Worm (Caenorhabditis elegans) whole organism, young adult: Measurements from ENCODE around the gene nhr-210.
A peak's percentile ranks its signal among the peaks of the same experiment; 100 is the strongest.

Source experiments
- B0019.2 ChIP-seq: fragments of 200-800 bp; sonication (Bioruptor generic); conservative IDR thresholded peaks from 2 replicates; pipeline ENCODE4 v1.3.6; 2022; ENCODE audit warnings: missing genetic modification reagents, missing genetic modification characterization, missing compliant biosample characterization
- C17E4.6 ChIP-seq: fragments of 200-800 bp; sonication (Bioruptor generic); IDR thresholded peaks from 2 replicates; pipeline ENCODE4 v1.3.6; 2022; ENCODE audit warnings: missing genetic modification reagents, missing genetic modification characterization, missing compliant biosample characterization
- F39B2.1 ChIP-seq: fragments of 200-800 bp; sonication (Bioruptor generic); IDR thresholded peaks from 2 replicates; pipeline ENCODE4 v1.3.6; 2022; ENCODE audit warnings: missing genetic modification reagents, missing genetic modification characterization, missing compliant biosample characterization
- F49E8.2 ChIP-seq: sonication (generic microtip); optimal IDR thresholded peaks from 3 replicates; lab custom pipeline; 2017; ENCODE audit warnings: missing genetic modification characterization, mild to moderate bottlenecking, missing compliant biosample characterization, antibody characterized with exemption, moderate library complexity; ENCODE audit not compliant: insufficient read depth
- F55B11.4 ChIP-seq: sonication (generic microtip); optimal IDR thresholded peaks from 2 replicates; lab custom pipeline; 2016; ENCODE audit warnings: missing compliant biosample characterization, missing genetic modification characterization, borderline replicate concordance; ENCODE audit not compliant: insufficient read depth
- K12H6.12 ChIP-seq: fragments of 200-800 bp; sonication (Bioruptor generic); optimal IDR thresholded peaks from 2 replicates; lab custom pipeline; 2018; ENCODE audit warnings: mild to moderate bottlenecking, missing genetic modification characterization, missing compliant biosample characterization
- Y53F4B.3 ChIP-seq: fragments of 200-800 bp; sonication (Bioruptor generic); IDR thresholded peaks from 2 replicates; pipeline ENCODE4 v1.3.6; 2022; ENCODE audit warnings: missing genetic modification reagents, missing genetic modification characterization, missing compliant biosample characterization
- akir-1 ChIP-seq: fragments of 200-800 bp; sonication (Bioruptor generic); optimal IDR thresholded peaks from 2 replicates; lab custom pipeline; 2018; ENCODE audit warnings: mild to moderate bottlenecking, missing genetic modification characterization, moderate library complexity, missing compliant biosample characterization
- ama-1 ChIP-seq, 3 experiments: fragments of 150-350 bp in 1 of 3; sonication (generic microtip) in 2 of 3; optimal IDR thresholded peaks; 2 replicates each; lab custom pipeline; 2014 to 2018; ENCODE audit warnings: missing biosample characterization in 2 of 3, missing genetic modification characterization in 2 of 3, missing genetic modification reagents in 2 of 3
- attf-3 ChIP-seq: fragments of 200-800 bp; sonication (Bioruptor generic); conservative IDR thresholded peaks from 2 replicates; pipeline ENCODE4 v1.3.6; 2022; ENCODE audit warnings: missing genetic modification reagents, missing genetic modification characterization, missing compliant biosample characterization
- attf-5 ChIP-seq: fragments of 200-800 bp; sonication (Bioruptor generic); optimal IDR thresholded peaks from 2 replicates; lab custom pipeline; 2018; ENCODE audit warnings: mild to moderate bottlenecking, missing genetic modification characterization, missing compliant biosample characterization
- cebp-1 ChIP-seq, 2 experiments: fragments of 200-800 bp in 1 of 2; sonication (Bioruptor generic) in 1 of 2; sonication (generic microtip) in 1 of 2; IDR thresholded peaks in 1 of 2; optimal IDR thresholded peaks in 1 of 2; 2 replicates each; pipeline versions ENCODE4 v1.3.6 to Lab custom; 2017 to 2022; ENCODE audit warnings: missing compliant biosample characterization in 2 of 2, missing genetic modification characterization in 2 of 2, mild to moderate bottlenecking in 1 of 2, missing genetic modification reagents in 1 of 2, moderate library complexity in 1 of 2
- cebp-2 ChIP-seq: fragments of 200-800 bp; sonication (Bioruptor generic); IDR thresholded peaks from 2 replicates; pipeline ENCODE4 v1.3.6; 2022; ENCODE audit warnings: missing genetic modification characterization, missing compliant biosample characterization
- ceh-100 ChIP-seq: fragments of 200-800 bp; sonication (Bioruptor generic); IDR thresholded peaks from 2 replicates; pipeline ENCODE4 v1.3.6; 2022; ENCODE audit warnings: missing genetic modification reagents, missing genetic modification characterization, missing compliant biosample characterization
- ceh-27 ChIP-seq: fragments of 200-800 bp; sonication (Bioruptor generic); optimal IDR thresholded peaks from 2 replicates; lab custom pipeline; 2018; ENCODE audit warnings: mild to moderate bottlenecking, missing genetic modification characterization, moderate library complexity, missing compliant biosample characterization
- ceh-79 ChIP-seq: sonication (generic microtip); optimal IDR thresholded peaks from 2 replicates; lab custom pipeline; 2017; ENCODE audit warnings: mild to moderate bottlenecking, missing genetic modification characterization, missing compliant biosample characterization
- die-1 ChIP-seq: sonication (generic microtip); optimal IDR thresholded peaks from 2 replicates; lab custom pipeline; 2016; ENCODE audit warnings: missing genotype, mild to moderate bottlenecking, missing genetic modification characterization, missing compliant biosample characterization
- dpl-1 ChIP-seq: fragments of 150-350 bp; optimal IDR thresholded peaks from 2 replicates; lab custom pipeline; 2014; ENCODE audit warnings: missing biosample characterization, missing genetic modification reagents, missing genetic modification characterization
- egl-18 ChIP-seq: fragments of 200-800 bp; sonication (Bioruptor generic); IDR thresholded peaks from 2 replicates; pipeline ENCODE4 v1.3.6; 2022; ENCODE audit warnings: missing genetic modification reagents, missing genetic modification characterization, missing compliant biosample characterization
- let-526 ChIP-seq: fragments of 200-800 bp; sonication (Bioruptor generic); IDR thresholded peaks from 2 replicates; pipeline ENCODE4 v1.3.6; 2022; ENCODE audit warnings: missing genetic modification reagents, missing genetic modification characterization, missing compliant biosample characterization
- lin-26 ChIP-seq: fragments of 200-800 bp; sonication (Bioruptor generic); IDR thresholded peaks from 2 replicates; pipeline ENCODE4 v1.3.6; 2022; ENCODE audit warnings: missing genetic modification reagents, missing genetic modification characterization, missing compliant biosample characterization
- lsl-1 ChIP-seq: fragments of 200-800 bp; sonication (Bioruptor generic); optimal IDR thresholded peaks from 2 replicates; lab custom pipeline; 2018; ENCODE audit warnings: mild to moderate bottlenecking, missing genetic modification characterization, moderate library complexity, missing compliant biosample characterization
- madf-6 ChIP-seq: fragments of 200-800 bp; sonication (Bioruptor generic); IDR thresholded peaks from 2 replicates; pipeline ENCODE4 v1.3.6; 2022; ENCODE audit warnings: missing genetic modification reagents, missing genetic modification characterization, missing compliant biosample characterization
- pbrm-1 ChIP-seq: fragments of 200-800 bp; sonication (Bioruptor generic); IDR thresholded peaks from 2 replicates; pipeline ENCODE4 v1.3.6; 2022; ENCODE audit warnings: missing genetic modification reagents, missing genetic modification characterization, missing compliant biosample characterization
- repo-1 ChIP-seq: sonication (generic microtip); optimal IDR thresholded peaks from 2 replicates; lab custom pipeline; 2017; ENCODE audit warnings: mild to moderate bottlenecking, missing genetic modification characterization, missing compliant biosample characterization
- sdz-38 ChIP-seq: sonication (generic microtip); optimal IDR thresholded peaks from 2 replicates; lab custom pipeline; 2016; ENCODE audit warnings: missing genotype, missing genetic modification characterization, missing compliant biosample characterization
- snpc-1.1 ChIP-seq: sonication (generic microtip); optimal IDR thresholded peaks from 2 replicates; lab custom pipeline; 2017; ENCODE audit warnings: missing genetic modification characterization, mild to moderate bottlenecking, missing compliant biosample characterization, antibody characterized with exemption, moderate library complexity, missing genotype, missing genetic modification reagents; ENCODE audit not compliant: insufficient read depth
- snpc-1.3 ChIP-seq: sonication (generic microtip); optimal IDR thresholded peaks from 2 replicates; lab custom pipeline; 2017; ENCODE audit warnings: missing genetic modification characterization, mild to moderate bottlenecking, missing compliant biosample characterization, antibody characterized with exemption, moderate library complexity, missing genotype, missing genetic modification reagents; ENCODE audit not compliant: insufficient read depth
- snpc-3.4 ChIP-seq: sonication (generic microtip); optimal IDR thresholded peaks from 2 replicates; lab custom pipeline; 2017; ENCODE audit warnings: missing genetic modification characterization, mild to moderate bottlenecking, missing compliant biosample characterization, antibody characterized with exemption, moderate library complexity, missing genotype, missing genetic modification reagents
- snpc-4 ChIP-seq, 5 experiments: fragments of 150-350 bp in 1 of 5; sonication (generic microtip) in 4 of 5; optimal IDR thresholded peaks; 2 replicates each; lab custom pipeline; 2014 to 2018; ENCODE audit warnings: missing genetic modification characterization in 5 of 5, missing biosample characterization in 3 of 5, antibody characterized with exemption in 2 of 5, mild to moderate bottlenecking in 2 of 5, missing compliant biosample characterization in 2 of 5, missing genotype in 2 of 5, moderate library complexity in 2 of 5, missing genetic modification reagents in 1 of 5
- tbp1 ChIP-seq: fragments of 200-800 bp; sonication (Bioruptor generic); optimal IDR thresholded peaks from 2 replicates; lab custom pipeline; 2018; ENCODE audit warnings: mild to moderate bottlenecking, missing genetic modification characterization, missing compliant biosample characterization
- unc-130 ChIP-seq: sonication (generic microtip); optimal IDR thresholded peaks from 2 replicates; lab custom pipeline; 2016; ENCODE audit warnings: missing genetic modification reagents, missing genetic modification characterization, missing compliant biosample characterization
- zfh-2 ChIP-seq: fragments of 200-800 bp; sonication (Bioruptor generic); conservative IDR thresholded peaks from 2 replicates; pipeline ENCODE4 v1.3.6; 2022; ENCODE audit warnings: missing genetic modification reagents, missing genetic modification characterization, missing compliant biosample characterization
- ztf-28 ChIP-seq: fragments of 200-800 bp; sonication (Bioruptor generic); IDR thresholded peaks from 2 replicates; pipeline ENCODE4 v1.3.6; 2022; ENCODE audit warnings: missing genetic modification reagents, missing genetic modification characterization, missing compliant biosample characterization
- ztf-3 ChIP-seq: fragments of 200-800 bp; sonication (Bioruptor generic); optimal IDR thresholded peaks from 2 replicates; lab custom pipeline; 2018; ENCODE audit warnings: mild to moderate bottlenecking, missing genetic modification characterization, missing compliant biosample characterization

nhr-210 gene

ce11 chrV:559940-560339 lies 40.6 kb upstream of the nhr-210 start, which contains the start of gene srx-7:
Gene srx-7, plus strand, starts transcription at chrV:560195.
- TF ChIP-seq C17E4.6 = no peak
- no peak for TF ChIP-seq ceh-27 (GFP tag; lab: Kevin White, UChicago)
- no peak for TF ChIP-seq cebp-2 (GFP tag; lab: Robert Waterston, UW)
- no peak for TF ChIP-seq repo-1
- TF ChIP-seq snpc-4 (GFP tag; optimal IDR thresholded peaks at IDR 0.05; lab: Kevin White, UChicago) = no peak
- peak in 1 of 4 experiments; percentile 65 for TF ChIP-seq snpc-4 (tag; optimal IDR thresholded peaks at IDR 0.05; lab: Kevin White, UChicago)
- TF ChIP-seq F55B11.4 = no peak
- no peak for TF ChIP-seq lsl-1 (GFP tag; lab: Kevin White, UChicago)
- TF ChIP-seq ceh-79 (tag; lab: Kevin White, UChicago) = no peak
- peak; percentile 3 for TF ChIP-seq snpc-1.1 (tag; lab: Kevin White, UChicago)
- no peak for TF ChIP-seq F49E8.2 (tag; lab: Kevin White, UChicago)
- TF ChIP-seq ztf-3 (GFP tag; lab: Kevin White, UChicago) = no peak
- no peak for TF ChIP-seq dpl-1
- TF ChIP-seq ceh-100 = no peak

ce11 chrV:556055-556454 lies 36.7 kb upstream of the nhr-210 start, which contains the start of gene srx-8:
Gene srx-8, minus strand, starts transcription at chrV:556155.
- TF ChIP-seq egl-18 (GFP tag; lab: Robert Waterston, UW) (no peak), dpl-1 (no peak), akir-1 (GFP tag; lab: Kevin White, UChicago) (no peak), snpc-1.3 (tag; lab: Kevin White, UChicago) (no peak), unc-130 (GFP tag; lab: Kevin White, UChicago) (no peak), cebp-2 (GFP tag; lab: Robert Waterston, UW) (no peak), attf-3 (GFP tag; lab: Robert Waterston, UW) (no peak), B0019.2 (no peak), attf-5 (GFP tag; lab: Kevin White, UChicago) (no peak), pbrm-1 (GFP tag; lab: Robert Waterston, UW) (no peak), K12H6.12 (tag; lab: Kevin White, UChicago) (no peak), sdz-38 (no peak), tbp1 (no peak), lin-26 (no peak), cebp-1 (GFP tag; IDR thresholded peaks at IDR 0.05; lab: Robert Waterston, UW) (no peak), cebp-1 (tag; optimal IDR thresholded peaks at IDR 0.05; lab: Kevin White, UChicago) (no peak), ama-1 (optimal IDR thresholded peaks at IDR 0.05; lab: Kevin White, UChicago) (no peak), ama-1 (GFP tag; optimal IDR thresholded peaks at IDR 0.05; lab: Kevin White, UChicago) (no peak), let-526 (GFP tag; lab: Robert Waterston, UW) (no peak), ztf-28 (no peak), Y53F4B.3 (GFP tag; lab: Robert Waterston, UW) (no peak)

ce11 chrV:553067-553466 lies 33.7 kb upstream of the nhr-210 start, which contains the start of gene C14C6.8:
Gene C14C6.8, minus strand, starts transcription at chrV:553167.
- TF ChIP-seq madf-6 (GFP tag; lab: Robert Waterston, UW) = no peak
- TF ChIP-seq snpc-3.4 (tag; lab: Kevin White, UChicago) = no peak
- TF ChIP-seq zfh-2 (GFP tag; lab: Robert Waterston, UW) = no peak
- TF ChIP-seq F39B2.1 = no peak
- no peak for TF ChIP-seq die-1
- TF ChIP-seq egl-18 (GFP tag; lab: Robert Waterston, UW) = no peak
